Worm (Caenorhabditis elegans) whole organism, L3 larva: ENCODE measurements around the gene ZK112.4.

Experiments used
- ZK546.5 ChIP-seq: sonication (generic microtip); optimal IDR thresholded peaks from 2 replicates; lab custom pipeline; 2017; ENCODE audit warnings: missing biosample characterization, missing genetic modification characterization
- ceh-82 ChIP-seq: fragments of 150-350 bp; optimal IDR thresholded peaks from 2 replicates; lab custom pipeline; 2014; ENCODE audit warnings: missing biosample characterization, missing genetic modification characterization
- elt-3 ChIP-seq, 3 experiments: fragments of 150-350 bp in 1 of 3; sonication (generic microtip) in 2 of 3; optimal IDR thresholded peaks; 2 replicates in 2 of 3; 4 replicates in 1 of 3; lab custom pipeline; 2014 to 2017; ENCODE audit warnings: missing biosample characterization in 3 of 3, missing genetic modification characterization in 3 of 3
- fkh-10 ChIP-seq: sonication (generic microtip); optimal IDR thresholded peaks from 2 replicates; lab custom pipeline; 2017; ENCODE audit warnings: missing biosample characterization, missing genetic modification reagents, missing genetic modification characterization
- fkh-2 ChIP-seq: fragments of 150-350 bp; optimal IDR thresholded peaks from 2 replicates; lab custom pipeline; 2014; ENCODE audit warnings: missing biosample characterization, missing genetic modification reagents, missing genetic modification characterization
- lin-39 ChIP-seq: fragments of 150-350 bp; optimal IDR thresholded peaks from 2 replicates; lab custom pipeline; 2018; ENCODE audit warnings: missing biosample characterization, missing genetic modification reagents, missing genetic modification characterization
- nfya-1 ChIP-seq: sonication (generic microtip); optimal IDR thresholded peaks from 2 replicates; lab custom pipeline; 2017; ENCODE audit warnings: missing genetic modification characterization, mild to moderate bottlenecking, missing compliant biosample characterization, antibody characterized with exemption, moderate library complexity; ENCODE audit not compliant: insufficient read depth
- nhr-11 ChIP-seq: fragments of 150-350 bp; optimal IDR thresholded peaks from 2 replicates; lab custom pipeline; 2014; ENCODE audit warnings: missing biosample characterization, missing genetic modification characterization
- nhr-12 ChIP-seq: fragments of 150-350 bp; optimal IDR thresholded peaks from 2 replicates; lab custom pipeline; 2014; ENCODE audit warnings: missing biosample characterization, missing genetic modification characterization
- nhr-77 ChIP-seq: fragments of 150-350 bp; optimal IDR thresholded peaks from 2 replicates; lab custom pipeline; 2014; ENCODE audit warnings: missing biosample characterization, missing genetic modification characterization
- unc-62 ChIP-seq: fragments of 150-350 bp; sonication (generic microtip); optimal IDR thresholded peaks from 4 replicates; lab custom pipeline; 2014; ENCODE audit warnings: missing biosample characterization, missing genetic modification reagents, missing genetic modification characterization
- ztf-4 ChIP-seq: fragments of 150-350 bp; optimal IDR thresholded peaks from 2 replicates; lab custom pipeline; 2014; ENCODE audit warnings: missing biosample characterization, missing genetic modification characterization

DNA sequence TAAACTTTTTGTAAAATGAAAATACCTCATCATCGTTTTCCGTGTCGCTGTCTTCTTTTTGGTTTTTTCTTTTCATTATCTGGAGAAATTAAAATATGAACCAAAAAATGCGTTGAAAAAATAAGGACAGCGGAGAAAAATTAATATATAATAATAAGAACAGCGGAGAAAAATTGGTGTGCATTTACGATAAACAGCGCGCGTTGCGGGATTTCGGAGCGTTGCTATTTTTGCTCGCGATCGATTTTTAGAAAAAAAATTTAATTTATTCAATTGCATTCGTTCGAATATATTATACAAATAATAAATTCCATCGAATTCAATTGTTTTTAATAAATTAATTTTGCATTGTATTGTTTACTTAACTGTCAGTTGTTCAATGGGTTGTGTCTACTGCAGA is 36.2 kb upstream of the ZK112.4 start, which contains the start of gene ZK686.2:
- TF ChIP-seq nhr-12 (tag; lab: Kevin White, UChicago) (no peak), ceh-82 (no peak), nhr-11 (tag; lab: Kevin White, UChicago) (no peak), elt-3 (tag; optimal IDR thresholded peaks at IDR 0.05; lab: Kevin White, UChicago) (no peak), nfya-1 (tag; lab: Kevin White, UChicago) (peak; percentile 58), fkh-10 (GFP tag; lab: Kevin White, UChicago) (no peak), nhr-77 (no peak), ztf-4 (tag; lab: Kevin White, UChicago) (no peak), lin-39 (tag; lab: Kevin White, UChicago) (no peak), fkh-2 (tag; lab: Kevin White, UChicago) (no peak), unc-62 (no peak), ZK546.5 (no peak)
